Worm (Caenorhabditis elegans): ENCODE results near the gene B0563.5.

The B0563.5 gene

ce11 chrX:9104399-9104798, 41.5 kb upstream of the B0563.5 start (continued):
- no peak for TF ChIP-seq ztf-22 (GFP tag; optimal IDR thresholded peaks at IDR 0.05)
- no peak for TF ChIP-seq D2030.7 (GFP tag; IDR thresholded peaks at IDR 0.05)
- no peak for TF ChIP-seq sptf-2 (GFP tag; optimal IDR thresholded peaks at IDR 0.05)

- TF ChIP-seq ets-4 (GFP tag; optimal IDR thresholded peaks at IDR 0.05) (no peak), gei-17 (GFP tag; optimal IDR thresholded peaks at IDR 0.05) (no peak), C17E4.6 (GFP tag; IDR thresholded peaks at IDR 0.05) (no peak), hlh-12 (tag; optimal IDR thresholded peaks at IDR 0.05) (no peak), dpff-1 (tag; optimal IDR thresholded peaks at IDR 0.05) (no peak), ztf-6 (GFP tag; IDR thresholded peaks at IDR 0.05) (no peak), nfya-2 (GFP tag; IDR thresholded peaks at IDR 0.05) (no peak), D2030.7 (GFP tag; IDR thresholded peaks at IDR 0.05) (no peak), akir-1 (GFP tag; optimal IDR thresholded peaks at IDR 0.05) (no peak), atf-7 (tag; optimal IDR thresholded peaks at IDR 0.05) (no peak), ztf-22 (GFP tag; optimal IDR thresholded peaks at IDR 0.05) (no peak), F37B4.10 (GFP tag; IDR thresholded peaks at IDR 0.05) (no peak), F10E7.11 (tag; optimal IDR thresholded peaks at IDR 0.05) (no peak), mxl-1 (tag; optimal IDR thresholded peaks at IDR 0.05) (no peak), dox-1 (GFP tag; IDR thresholded peaks at IDR 0.05) (no peak)
These were observed 40.9 kb upstream of the B0563.5 start for ce11 chrX:9105075-9105474.

- peak; percentile 60; the same call in 1 of the 2 replicates for TF ChIP-seq zfh-2 (GFP tag; conservative IDR thresholded peaks at IDR 0.05)
- TF ChIP-seq lin-54 (GFP tag; optimal IDR thresholded peaks at IDR 0.05), result no peak
These were observed 40.1 kb upstream of the B0563.5 start for ce11 chrX:9105888-9106287.

- no peak for TF ChIP-seq nhr-80 (tag; optimal IDR thresholded peaks at IDR 0.05)
- no peak for TF ChIP-seq B0019.2 (GFP tag; conservative IDR thresholded peaks at IDR 0.05)
- TF ChIP-seq nfya-2 (GFP tag; IDR thresholded peaks at IDR 0.05), result no peak
- TF ChIP-seq lin-26 (GFP tag; IDR thresholded peaks at IDR 0.05), result no peak
- no peak for TF ChIP-seq repo-1 (tag; optimal IDR thresholded peaks at IDR 0.05)
- no peak for TF ChIP-seq sea-2 (GFP tag; IDR thresholded peaks at IDR 0.05)
- no peak for TF ChIP-seq hmg-20 (GFP tag; IDR thresholded peaks at IDR 0.05)
- TF ChIP-seq nhr-27 (tag; optimal IDR thresholded peaks at IDR 0.05), result no peak
- no peak for TF ChIP-seq lin-54 (GFP tag; optimal IDR thresholded peaks at IDR 0.05)
- TF ChIP-seq madf-8 (GFP tag; conservative IDR thresholded peaks at IDR 0.05), result no peak
- TF ChIP-seq snpc-3.4 (tag; optimal IDR thresholded peaks at IDR 0.05), result no peak
- no peak for TF ChIP-seq mes-4 (tag; optimal IDR thresholded peaks at IDR 0.05)
These were observed 38.1 kb upstream of the B0563.5 start for ce11 chrX:9107866-9108265.

DNA sequence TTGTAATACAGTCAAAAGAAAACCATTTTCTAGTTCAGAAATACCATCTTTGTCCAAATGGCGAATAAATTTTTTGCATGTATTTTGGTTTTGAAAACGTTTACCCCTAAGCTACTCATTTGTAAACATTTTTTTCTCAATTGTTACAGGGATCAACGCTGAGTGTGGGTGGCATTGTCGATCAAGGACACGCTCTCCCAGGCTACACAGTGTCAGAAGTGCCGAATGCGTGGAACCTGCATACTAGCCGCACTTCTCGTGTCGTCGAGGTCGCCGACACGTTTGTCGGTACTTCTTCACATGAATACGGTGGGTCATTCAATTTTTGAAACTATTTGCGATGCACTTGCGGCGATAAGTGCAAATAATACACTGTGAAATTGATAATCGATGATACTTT, 34.4 kb upstream of the B0563.5 start:
- TF ChIP-seq cebp-1 (GFP tag; IDR thresholded peaks at IDR 0.05) (no peak), cebp-1 (tag; optimal IDR thresholded peaks at IDR 0.05) (no peak), hmg-20 (GFP tag; IDR thresholded peaks at IDR 0.05) (no peak), sdz-38 (tag; optimal IDR thresholded peaks at IDR 0.05) (no peak), sea-2 (GFP tag; IDR thresholded peaks at IDR 0.05) (no peak), ama-1 (optimal IDR thresholded peaks at IDR 0.05) (no peak), ama-1 (GFP tag; optimal IDR thresholded peaks at IDR 0.05) (no peak), nfya-1 (tag; optimal IDR thresholded peaks at IDR 0.05; ENCODE audit: borderline replicate concordance, insufficient read depth) (no peak), ceh-40 (GFP tag; IDR thresholded peaks at IDR 0.05) (no peak), ZK185.1 (tag; optimal IDR thresholded peaks at IDR 0.05; ENCODE audit: poor library complexity, severe bottlenecking) (no peak), mes-4 (tag; optimal IDR thresholded peaks at IDR 0.05) (no peak), efl-1 (GFP tag; optimal IDR thresholded peaks at IDR 0.05) (no peak), bed-2 (GFP tag; IDR thresholded peaks at IDR 0.05) (no peak), tlf-1 (GFP tag; optimal IDR thresholded peaks at IDR 0.05) (no peak), athp-1 (tag; optimal IDR thresholded peaks at IDR 0.05) (no peak), lsy-27 (tag; optimal IDR thresholded peaks at IDR 0.05; ENCODE audit: borderline replicate concordance, insufficient read depth) (no peak)
